Fruit fly (Drosophila melanogaster) whole organism, wandering third instar larva: ENCODE results near the gene Art2.
A peak's percentile ranks its signal among the peaks of the same experiment; 100 is the strongest.

Experiments used
- Abd-B ChIP-seq: fragments of >200 bp; optimal IDR thresholded peaks from 2 replicates; lab custom pipeline; 2017; ENCODE audit warnings: missing biosample characterization, missing genetic modification characterization
- CG32264 ChIP-seq: fragments of 200-800 bp; sonication (Bioruptor generic); optimal IDR thresholded peaks from 2 replicates; lab custom pipeline; 2016; ENCODE audit warnings: missing biosample characterization, missing genetic modification characterization
- CG9705 ChIP-seq: fragments of 200-800 bp; sonication (Bioruptor generic); optimal IDR thresholded peaks from 2 replicates; lab custom pipeline; 2018; ENCODE audit warnings: missing biosample characterization, mild to moderate bottlenecking, missing genetic modification characterization
- CrebA ChIP-seq: fragments of 200-800 bp; sonication (Bioruptor generic); optimal IDR thresholded peaks from 2 replicates; lab custom pipeline; 2016; ENCODE audit warnings: missing biosample characterization, mild to moderate bottlenecking, missing genetic modification characterization, borderline replicate concordance
- Dfd ChIP-seq: fragments of >200 bp; optimal IDR thresholded peaks from 2 replicates; lab custom pipeline; 2017; ENCODE audit warnings: missing biosample characterization, missing genetic modification characterization
- Dif ChIP-seq: fragments of 200-275, 200-300 bp; sonication (Bioruptor generic); optimal IDR thresholded peaks from 2 replicates; lab custom pipeline; 2018; ENCODE audit warnings: missing biosample characterization, missing genetic modification characterization; ENCODE audit not compliant: partially characterized antibody
- GATAd ChIP-seq: sonication (Bioruptor generic); optimal IDR thresholded peaks from 2 replicates; lab custom pipeline; 2016; ENCODE audit warnings: missing biosample characterization, missing genetic modification characterization
- HLH106 ChIP-seq: fragments of 200-800 bp; optimal IDR thresholded peaks from 3 replicates; lab custom pipeline; 2019; ENCODE audit warnings: missing biosample characterization, mild to moderate bottlenecking, missing genetic modification characterization, moderate library complexity
- Hnf4 ChIP-seq: fragments of 200-800 bp; sonication (Bioruptor generic); optimal IDR thresholded peaks from 2 replicates; lab custom pipeline; 2016; ENCODE audit warnings: missing biosample characterization, mild to moderate bottlenecking, missing genetic modification characterization
- Jra ChIP-seq: sonication (Bioruptor generic); optimal IDR thresholded peaks from 2 replicates; lab custom pipeline; 2016; ENCODE audit warnings: missing biosample characterization, missing genetic modification characterization
- Mio ChIP-seq: sonication (Bioruptor generic); optimal IDR thresholded peaks from 2 replicates; lab custom pipeline; 2016; ENCODE audit warnings: missing biosample characterization, missing genetic modification characterization
- Myc ChIP-seq: fragments of >200 bp; optimal IDR thresholded peaks from 2 replicates; lab custom pipeline; 2017
- N ChIP-seq: fragments of >200 bp; optimal IDR thresholded peaks from 2 replicates; lab custom pipeline; 2018; ENCODE audit warnings: missing biosample characterization, missing external identifiers, missing genetic modification characterization
- OdsH ChIP-seq: fragments of 200-800 bp; sonication (Bioruptor generic); optimal IDR thresholded peaks from 2 replicates; lab custom pipeline; 2016; ENCODE audit warnings: missing biosample characterization, mild to moderate bottlenecking, missing genetic modification characterization
- Rel ChIP-seq, 2 experiments: fragments of 200-800 bp; sonication (Bioruptor generic) in 1 of 2; optimal IDR thresholded peaks; 2 replicates in 1 of 2; 3 replicates in 1 of 2; lab custom pipeline; 2016 to 2019; ENCODE audit warnings: mild to moderate bottlenecking in 2 of 2, missing biosample characterization in 2 of 2, missing genetic modification characterization in 2 of 2, moderate library complexity in 1 of 2
- Vsx2 ChIP-seq: fragments of 200-300, 225-300 bp; sonication (Bioruptor generic); optimal IDR thresholded peaks from 2 replicates; lab custom pipeline; 2018; ENCODE audit warnings: missing biosample characterization, missing genetic modification characterization; ENCODE audit not compliant: partially characterized antibody
- br ChIP-seq: fragments of 200-800 bp; sonication (Bioruptor generic); optimal IDR thresholded peaks from 2 replicates; lab custom pipeline; 2016; ENCODE audit warnings: missing biosample characterization, missing genetic modification characterization
- brk ChIP-seq: fragments of 200-800 bp; sonication (Bioruptor generic); optimal IDR thresholded peaks from 2 replicates; lab custom pipeline; 2016; ENCODE audit warnings: missing biosample characterization, mild to moderate bottlenecking, missing genetic modification characterization
- dl ChIP-seq, 2 experiments: fragments of 175-275, 200-275 bp in 1 of 2; fragments of 200-275 bp in 1 of 2; sonication (Bioruptor generic); optimal IDR thresholded peaks; lab custom pipeline; 2018; ENCODE audit warnings: mild to moderate bottlenecking in 2 of 2, missing biosample characterization in 2 of 2, missing genetic modification characterization in 2 of 2, moderate library complexity in 2 of 2; ENCODE audit not compliant: partially characterized antibody in 2 of 2, insufficient read depth in 1 of 2
- dmrt93B ChIP-seq: fragments of 200-800 bp; sonication (Bioruptor generic); optimal IDR thresholded peaks from 2 replicates; lab custom pipeline; 2018; ENCODE audit warnings: missing biosample characterization, mild to moderate bottlenecking, missing genetic modification characterization
- dsf ChIP-seq: sonication (Bioruptor generic); optimal IDR thresholded peaks from 2 replicates; lab custom pipeline; 2016; ENCODE audit warnings: missing biosample characterization, missing genetic modification characterization, borderline replicate concordance
- ey ChIP-seq: fragments of 200-800 bp; sonication (Bioruptor generic); optimal IDR thresholded peaks from 2 replicates; lab custom pipeline; 2016; ENCODE audit warnings: missing biosample characterization, missing genetic modification characterization
- foxo ChIP-seq, 2 experiments: fragments of 200-800 bp; sonication (Bioruptor generic); optimal IDR thresholded peaks; 2 replicates in 1 of 2; 3 replicates in 1 of 2; lab custom pipeline; 2016 to 2017; ENCODE audit warnings: missing biosample characterization in 2 of 2, missing genetic modification characterization in 2 of 2
- fru ChIP-seq: fragments of 200-800 bp; sonication (Bioruptor generic); optimal IDR thresholded peaks from 3 replicates; lab custom pipeline; 2016; ENCODE audit warnings: missing biosample characterization, mild to moderate bottlenecking, missing genetic modification characterization
- h ChIP-seq: fragments of 200-800 bp; sonication (Bioruptor generic); optimal IDR thresholded peaks from 3 replicates; lab custom pipeline; 2016; ENCODE audit warnings: missing biosample characterization, mild to moderate bottlenecking, missing genetic modification characterization
- jim ChIP-seq: fragments of 175-275, 200-325 bp; sonication (Bioruptor generic); optimal IDR thresholded peaks from 2 replicates; lab custom pipeline; 2016; ENCODE audit warnings: missing biosample characterization, mild to moderate bottlenecking, missing genetic modification characterization
- psq ChIP-seq: fragments of 200-800 bp; sonication (Bioruptor generic); optimal IDR thresholded peaks from 3 replicates; lab custom pipeline; 2017; ENCODE audit warnings: missing biosample characterization, mild to moderate bottlenecking, missing genetic modification characterization, moderate library complexity
- sage ChIP-seq: fragments of 200-800 bp; sonication (Bioruptor generic); optimal IDR thresholded peaks from 2 replicates; lab custom pipeline; 2016; ENCODE audit warnings: missing biosample characterization, mild to moderate bottlenecking, missing genetic modification characterization
- sv ChIP-seq: fragments of 200-800 bp; sonication (Bioruptor generic); optimal IDR thresholded peaks from 3 replicates; lab custom pipeline; 2016; ENCODE audit warnings: missing biosample characterization, missing genetic modification characterization
- usp ChIP-seq: fragments of >200 bp; optimal IDR thresholded peaks from 2 replicates; lab custom pipeline; 2017; ENCODE audit warnings: missing biosample characterization, missing genetic modification characterization

The Art2 gene

DNA sequence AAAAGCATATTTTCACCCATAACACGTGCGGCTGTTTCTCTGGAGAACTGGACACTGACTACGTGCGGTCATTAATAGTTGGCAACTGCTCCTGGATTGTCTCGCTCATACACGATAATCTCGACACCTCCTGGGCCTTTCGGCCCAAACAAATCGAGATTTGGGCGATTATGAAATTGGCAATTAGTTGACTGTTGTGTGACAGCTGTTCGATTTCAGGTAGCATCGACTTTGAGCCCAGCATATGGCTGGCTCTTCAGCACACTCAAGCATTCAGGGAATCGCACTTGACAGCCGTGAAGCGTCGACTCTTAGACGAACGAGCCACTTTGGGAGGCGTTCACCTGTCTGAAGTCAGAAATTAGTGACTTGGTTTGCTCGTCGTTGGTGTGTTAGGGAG lies at the start of gene Art2:
Gene Art2 (minus strand): TSS at position 101 of the 400 bp plus-strand sequence.
- no peak for TF ChIP-seq CG32264 (GFP tag; lab: Kevin White, UChicago)
- TF ChIP-seq dsf (GFP tag; lab: Kevin White, UChicago) = no peak
- no peak for TF ChIP-seq h (GFP tag; lab: Kevin White, UChicago)
- TF ChIP-seq brk (GFP tag; lab: Kevin White, UChicago) = no peak
- no peak for TF ChIP-seq ey (GFP tag; lab: Kevin White, UChicago)
- TF ChIP-seq jim (GFP tag; lab: Kevin White, UChicago) = no peak
- no peak for TF ChIP-seq sv (GFP tag; lab: Kevin White, UChicago)
- TF ChIP-seq OdsH (GFP tag; lab: Kevin White, UChicago) = no peak
- TF ChIP-seq Myc (lab: Kevin White, UChicago) = no peak
- TF ChIP-seq Rel (GFP tag; optimal IDR thresholded peaks at IDR 0.05; lab: Kevin White, UChicago) = no peak
- no peak for TF ChIP-seq Rel (tag; optimal IDR thresholded peaks at IDR 0.05; lab: Kevin White, UChicago)
- no peak for TF ChIP-seq GATAd (GFP tag; lab: Kevin White, UChicago)
- TF ChIP-seq CrebA = no peak
- TF ChIP-seq Hnf4 (GFP tag; lab: Kevin White, UChicago) = no peak
- TF ChIP-seq dmrt93B (GFP tag; lab: Kevin White, UChicago) = no peak
- TF ChIP-seq, all 38 proteins: peak for 0

DNA sequence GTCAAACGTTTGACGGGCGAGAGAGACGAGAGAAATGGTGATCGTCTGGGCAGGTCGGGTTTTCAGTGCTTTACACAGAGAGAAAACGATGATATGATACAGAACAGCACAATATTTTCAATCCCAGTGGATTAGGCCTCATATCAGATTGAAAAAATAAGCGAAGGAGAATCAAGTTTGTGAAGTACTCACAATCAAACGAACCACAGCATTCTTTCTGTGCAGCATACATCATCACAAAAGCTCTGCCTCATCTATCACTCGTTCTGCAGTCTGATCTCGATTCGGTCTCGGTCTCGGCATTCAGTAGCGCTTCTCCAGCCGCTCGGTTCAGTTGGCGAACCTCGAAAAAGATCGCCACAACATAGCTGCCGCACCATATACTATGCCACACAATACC lies 43.1 kb upstream of the Art2 start, which contains the start of gene bdl:
Gene bdl (plus strand): TSS at position 301 of the 400 bp plus-strand sequence.
- TF ChIP-seq N (no peak), Myc (lab: Kevin White, UChicago) (no peak), Dfd (GFP tag; lab: Kevin White, UChicago) (no peak), dl (GFP tag; optimal IDR thresholded peaks at IDR 0.05; lab: Kevin White, UChicago; ENCODE audit: insufficient read depth in 1 of 2, partially characterized antibody in 2 of 2) (no peak), Vsx2 (GFP tag; lab: Kevin White, UChicago) (no peak), Mio (GFP tag; lab: Kevin White, UChicago) (no peak), Jra (GFP tag; lab: Kevin White, UChicago) (no peak)

DNA sequence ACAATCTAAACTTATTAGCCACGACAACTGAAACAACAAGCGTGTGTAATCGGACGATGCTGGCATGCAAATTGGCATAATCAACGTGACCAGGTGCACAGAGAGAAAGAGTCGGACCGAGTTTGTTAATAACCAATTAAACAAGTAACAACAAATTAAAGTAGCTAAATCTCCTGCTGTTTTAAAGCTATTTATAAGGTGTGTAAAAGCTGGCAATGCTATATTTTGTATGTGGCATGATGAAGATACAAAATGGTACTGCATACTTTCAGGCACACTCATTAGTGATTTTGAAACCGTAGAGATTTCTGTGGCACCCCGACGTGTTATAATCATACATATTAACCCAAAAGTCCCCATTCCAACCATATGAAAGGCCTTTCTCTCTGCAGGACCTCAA lies 36.8 kb upstream of the Art2 start:
- TF ChIP-seq CrebA (no peak), br (GFP tag; lab: Kevin White, UChicago) (no peak), Dif (GFP tag; lab: Kevin White, UChicago) (no peak), CG9705 (GFP tag; lab: Kevin White, UChicago) (no peak), CG32264 (GFP tag; lab: Kevin White, UChicago) (no peak)

DNA sequence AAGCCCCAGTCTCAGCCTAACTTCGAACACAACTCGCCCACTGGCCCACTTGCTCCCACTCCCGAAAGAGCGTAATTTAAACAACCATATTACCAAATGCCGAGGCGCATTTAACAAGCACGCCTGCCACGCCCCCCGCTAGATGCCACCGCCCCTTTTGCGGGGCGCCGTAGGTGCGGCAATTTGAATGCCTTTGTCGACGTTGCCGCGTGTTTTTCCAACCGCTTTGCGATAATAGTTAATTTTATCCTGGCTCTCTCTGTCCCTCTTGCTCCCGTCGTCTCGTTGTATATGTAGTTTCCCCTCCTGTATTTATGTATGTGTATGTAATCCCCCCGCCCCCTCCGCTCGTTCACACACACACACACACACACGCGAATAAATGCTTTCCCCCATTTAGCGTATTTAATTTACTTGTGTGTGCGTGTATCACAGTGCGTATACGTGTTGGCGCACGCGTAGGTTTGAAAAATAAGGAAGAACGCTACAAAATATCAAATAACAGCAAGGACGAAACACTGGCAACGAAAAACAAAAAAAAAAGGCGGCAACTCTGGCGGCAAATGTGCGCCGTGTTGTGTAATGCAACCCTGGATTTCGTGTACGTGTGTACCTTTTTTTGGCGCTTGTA lies 29.0 kb upstream of the Art2 start:
- no peak for TF ChIP-seq psq
- no peak for TF ChIP-seq sage (GFP tag; lab: Kevin White, UChicago)
- no peak for TF ChIP-seq GATAd (GFP tag; lab: Kevin White, UChicago)
- peak; percentile 89 for TF ChIP-seq Dfd (GFP tag; lab: Kevin White, UChicago)
- no peak for TF ChIP-seq Dif (GFP tag; lab: Kevin White, UChicago)

DNA sequence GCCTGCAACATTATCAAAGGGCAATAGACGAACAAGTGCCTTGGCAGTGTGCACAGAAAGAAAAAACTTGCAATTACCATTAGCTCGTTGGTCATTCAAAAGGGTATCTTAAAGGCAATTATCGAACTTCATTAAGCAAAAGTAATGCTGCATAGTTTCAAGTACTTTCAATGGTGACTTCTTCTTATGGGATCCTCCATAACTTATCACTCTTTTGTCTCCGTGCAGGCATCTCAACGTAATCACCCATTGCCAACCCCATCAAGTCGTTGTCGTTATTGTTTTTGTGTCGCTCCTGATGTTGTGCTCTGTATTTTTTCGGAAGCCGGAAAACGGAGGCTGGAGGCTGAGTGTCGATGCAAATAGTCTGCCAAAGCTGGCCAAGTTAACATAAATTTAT lies 15.8 kb upstream of the Art2 start:
- TF ChIP-seq Dfd (GFP tag; lab: Kevin White, UChicago) = no peak
- peak in 1 of 2 experiments; percentile 17 for TF ChIP-seq foxo (GFP tag; optimal IDR thresholded peaks at IDR 0.05; lab: Kevin White, UChicago)

DNA sequence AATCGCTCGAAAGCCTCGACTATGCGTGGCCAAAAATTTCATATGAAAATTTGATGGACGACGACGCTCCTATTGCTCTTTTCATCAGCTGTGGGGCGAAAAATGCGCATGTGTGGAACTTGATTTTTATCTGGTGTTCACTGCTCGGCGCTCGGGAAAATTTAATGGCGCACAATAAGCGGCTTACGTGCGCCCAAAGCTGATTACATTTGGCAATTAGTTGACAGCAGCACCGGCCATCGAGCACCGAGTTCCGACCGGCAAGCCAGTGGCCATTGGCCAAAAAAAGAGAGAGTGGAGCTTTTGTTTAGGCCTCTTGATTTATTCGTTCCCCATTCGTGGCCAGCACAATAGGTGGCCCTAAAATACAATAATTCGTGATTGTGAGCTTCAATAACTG lies 14.5 kb upstream of the Art2 start:
- TF ChIP-seq usp (no peak), Hnf4 (GFP tag; lab: Kevin White, UChicago) (no peak), fru (no peak), dmrt93B (GFP tag; lab: Kevin White, UChicago) (no peak), Myc (lab: Kevin White, UChicago) (no peak), Abd-B (no peak), dsf (GFP tag; lab: Kevin White, UChicago) (no peak), Dif (GFP tag; lab: Kevin White, UChicago) (no peak), jim (GFP tag; lab: Kevin White, UChicago) (no peak), OdsH (GFP tag; lab: Kevin White, UChicago) (no peak), Vsx2 (GFP tag; lab: Kevin White, UChicago) (no peak), dl (GFP tag; optimal IDR thresholded peaks at IDR 0.05; lab: Kevin White, UChicago; ENCODE audit: insufficient read depth in 1 of 2, partially characterized antibody in 2 of 2) (no peak), HLH106 (no peak), Jra (GFP tag; lab: Kevin White, UChicago) (no peak), foxo (GFP tag; optimal IDR thresholded peaks at IDR 0.05; lab: Kevin White, UChicago) (no peak)
